Worm (Caenorhabditis elegans): ENCODE measurements around the gene grd-7.

grd-7 gene

DNA sequence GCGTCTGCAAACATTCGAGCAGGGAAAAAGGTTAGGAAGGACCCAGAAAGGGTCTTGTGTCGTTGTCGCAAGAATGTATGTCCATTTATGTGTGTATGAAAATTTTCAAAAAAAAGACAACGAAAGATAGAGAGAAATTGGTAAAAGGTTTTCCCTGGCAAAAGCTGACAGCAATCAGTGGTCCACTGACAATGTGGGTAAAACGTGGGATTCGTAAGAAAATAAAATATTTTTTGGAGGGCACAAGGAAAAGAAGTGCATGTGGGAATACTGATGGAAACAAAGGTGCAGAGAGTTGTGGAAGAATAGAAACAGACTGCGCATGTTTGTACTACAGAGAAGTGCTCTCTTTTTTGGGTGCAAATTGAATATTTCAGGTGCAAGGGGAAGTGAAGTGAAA is 13.9 kb upstream of the grd-7 start:
- TF ChIP-seq ceh-58 (GFP tag; IDR thresholded peaks at IDR 0.05) (no peak), zim-3 (tag; optimal IDR thresholded peaks at IDR 0.05) (no peak), rcor-1 (GFP tag; IDR thresholded peaks at IDR 0.05) (no peak), hlh-26 (GFP tag; conservative IDR thresholded peaks at IDR 0.05) (no peak), aptf-2 (GFP tag; conservative IDR thresholded peaks at IDR 0.05) (no peak), hmg-1.2 (GFP tag; IDR thresholded peaks at IDR 0.05) (no peak), F49E8.2 (tag; optimal IDR thresholded peaks at IDR 0.05; ENCODE audit: insufficient read depth) (no peak), atf-7 (tag; optimal IDR thresholded peaks at IDR 0.05) (no peak), Y79H2A.3 (GFP tag; conservative IDR thresholded peaks at IDR 0.05) (no peak), ccch-3 (GFP tag; optimal IDR thresholded peaks at IDR 0.05) (no peak), bed-2 (GFP tag; IDR thresholded peaks at IDR 0.05) (no peak), dpl-1 (GFP tag; optimal IDR thresholded peaks at IDR 0.05) (no peak), athp-1 (tag; optimal IDR thresholded peaks at IDR 0.05) (no peak), rec-8 (tag; optimal IDR thresholded peaks at IDR 0.05) (no peak), Y53F4B.3 (GFP tag; IDR thresholded peaks at IDR 0.05) (no peak), bed-1 (GFP tag; IDR thresholded peaks at IDR 0.05) (no peak), let-526 (GFP tag; IDR thresholded peaks at IDR 0.05) (no peak), madf-6 (GFP tag; IDR thresholded peaks at IDR 0.05) (no peak)

DNA sequence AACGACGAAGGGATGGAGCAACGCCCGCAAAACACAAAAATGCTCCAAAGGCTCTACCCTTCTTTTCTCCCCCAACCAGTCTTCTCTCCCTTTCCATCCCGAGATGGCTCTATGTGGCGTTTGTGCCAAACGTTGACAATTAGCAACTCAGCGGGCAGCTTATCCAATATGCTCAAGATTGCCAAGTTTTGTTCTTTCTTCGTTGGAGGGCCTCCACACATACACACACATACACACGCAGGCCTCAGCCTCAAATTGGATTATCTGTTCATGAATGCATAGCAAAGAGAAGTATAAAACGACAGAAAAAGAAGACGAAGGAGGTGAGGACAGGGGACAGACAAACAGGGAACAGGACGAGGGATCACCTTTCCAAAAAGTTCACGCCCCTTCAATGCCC is 12.1 kb upstream of the grd-7 start:
- TF ChIP-seq nfya-1 (tag; optimal IDR thresholded peaks at IDR 0.05; ENCODE audit: borderline replicate concordance, insufficient read depth) (no peak), mxl-1 (tag; optimal IDR thresholded peaks at IDR 0.05) (no peak), hrde-1 (tag; optimal IDR thresholded peaks at IDR 0.05; ENCODE audit: borderline replicate concordance) (no peak), ceh-40 (GFP tag; IDR thresholded peaks at IDR 0.05) (no peak), nhr-80 (tag; optimal IDR thresholded peaks at IDR 0.05) (no peak), hlh-12 (tag; optimal IDR thresholded peaks at IDR 0.05) (no peak), madf-6 (GFP tag; IDR thresholded peaks at IDR 0.05) (no peak), zfh-2 (GFP tag; conservative IDR thresholded peaks at IDR 0.05) (peak; percentile 52), ztf-22 (GFP tag; optimal IDR thresholded peaks at IDR 0.05) (no peak), K12H6.12 (tag; optimal IDR thresholded peaks at IDR 0.05) (peak; percentile 3), lin-35 (GFP tag; optimal IDR thresholded peaks at IDR 0.05) (no peak), egl-18 (GFP tag; IDR thresholded peaks at IDR 0.05) (no peak)

DNA sequence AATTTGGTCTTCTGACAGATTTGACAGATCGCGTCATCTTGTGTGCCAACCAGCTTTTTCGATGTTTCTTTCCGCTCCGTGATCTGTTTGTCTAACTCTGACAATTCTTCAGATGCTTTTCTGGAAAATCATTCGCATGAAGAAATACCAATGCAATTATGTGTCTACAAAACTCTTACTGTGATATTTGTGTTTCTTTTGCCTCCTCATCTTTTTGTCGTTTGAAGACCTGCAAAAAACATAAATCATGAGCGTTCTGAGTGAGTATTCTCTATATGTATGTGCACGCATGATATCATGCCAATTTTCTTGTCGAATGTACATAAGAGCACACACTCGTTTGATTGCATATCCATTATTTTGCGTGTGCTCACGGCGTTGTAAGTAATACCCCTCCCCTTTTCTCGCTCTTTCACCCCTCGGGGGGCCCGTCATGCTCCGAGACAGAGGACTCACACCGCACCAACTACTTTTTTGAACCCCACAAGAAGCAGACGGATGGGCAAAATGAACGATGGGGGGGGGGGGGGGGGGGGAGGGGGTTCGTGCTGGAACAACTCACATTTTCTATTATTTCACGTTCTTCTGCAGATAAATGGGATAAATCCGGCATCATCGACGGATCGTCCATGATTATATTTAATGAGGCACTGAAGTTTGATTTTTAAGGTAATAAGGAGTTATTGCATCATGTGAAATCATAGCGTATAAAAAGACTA is 10.6 kb upstream of the grd-7 start, which contains the start of gene unc-10:
TSS of gene unc-10 (minus strand) at position 652 of the 719 bp plus-strand sequence.
- no peak for TF ChIP-seq Y53F4B.3 (GFP tag; IDR thresholded peaks at IDR 0.05)
- TF ChIP-seq zfh-2 (GFP tag; conservative IDR thresholded peaks at IDR 0.05) = peak; percentile 71
- no peak for TF ChIP-seq let-526 (GFP tag; IDR thresholded peaks at IDR 0.05)
- no peak for TF ChIP-seq atf-7 (tag; optimal IDR thresholded peaks at IDR 0.05)
- no peak for TF ChIP-seq ceh-27 (GFP tag; optimal IDR thresholded peaks at IDR 0.05)
- no peak for TF ChIP-seq D2030.7 (GFP tag; IDR thresholded peaks at IDR 0.05)
- no peak for TF ChIP-seq F10E7.11 (tag; optimal IDR thresholded peaks at IDR 0.05)
- no peak for TF ChIP-seq aptf-2 (GFP tag; conservative IDR thresholded peaks at IDR 0.05)
- TF ChIP-seq egrh-3 (GFP tag; IDR thresholded peaks at IDR 0.05) = peak; percentile 40; the same call in 1 of the 2 replicates

DNA sequence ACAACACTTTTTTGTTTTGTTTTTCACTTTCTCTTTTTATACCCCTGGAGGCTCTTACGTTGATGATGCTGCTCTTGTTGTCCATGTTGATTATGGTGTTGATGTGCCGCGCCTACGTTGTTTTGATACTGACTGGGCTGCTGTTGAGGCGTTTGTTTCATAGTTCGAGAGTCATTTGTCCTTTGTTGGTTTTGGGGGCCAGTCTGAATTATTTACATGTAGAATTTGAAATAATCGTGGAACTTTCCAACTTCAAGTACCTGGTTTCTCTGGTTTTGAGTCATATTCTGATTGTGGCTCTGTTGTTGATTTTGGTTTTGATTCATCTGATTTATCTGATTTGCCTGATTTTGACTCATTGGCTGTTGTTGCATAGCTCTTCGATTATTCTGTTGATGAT is 8.8 kb upstream of the grd-7 start:
- TF ChIP-seq ZK185.1 (tag; optimal IDR thresholded peaks at IDR 0.05; ENCODE audit: poor library complexity, severe bottlenecking) (no peak), mcd-1 (GFP tag; IDR thresholded peaks at IDR 0.05) (no peak), Y56A3A.18 (GFP tag; IDR thresholded peaks at IDR 0.05) (no peak), aptf-3 (GFP tag; IDR thresholded peaks at IDR 0.05) (no peak), madf-10 (tag; optimal IDR thresholded peaks at IDR 0.05) (no peak), dox-1 (GFP tag; IDR thresholded peaks at IDR 0.05) (no peak), F57C9.4 (tag; optimal IDR thresholded peaks at IDR 0.05) (no peak), F37B4.10 (GFP tag; IDR thresholded peaks at IDR 0.05) (no peak), nfyb-1 (GFP tag; IDR thresholded peaks at IDR 0.05) (no peak), hsf-1 (GFP tag; IDR thresholded peaks at IDR 0.05) (no peak), ceh-79 (tag; optimal IDR thresholded peaks at IDR 0.05) (no peak), lsy-27 (tag; optimal IDR thresholded peaks at IDR 0.05; ENCODE audit: borderline replicate concordance, insufficient read depth) (no peak)
